Worm (Caenorhabditis elegans) whole organism, L2 larva: ENCODE results near the gene shc-2.

ENCODE experiments used
- crh-2 ChIP-seq: sonication (generic microtip); optimal IDR thresholded peaks from 2 replicates; lab custom pipeline; 2017; ENCODE audit warnings: missing biosample characterization, missing genetic modification characterization
- elt-3 ChIP-seq: sonication (generic microtip); optimal IDR thresholded peaks from 2 replicates; lab custom pipeline; 2017; ENCODE audit warnings: missing biosample characterization, missing genetic modification characterization
- fos-1 ChIP-seq: fragments of 150-350 bp; optimal IDR thresholded peaks from 2 replicates; lab custom pipeline; 2014; ENCODE audit warnings: missing biosample characterization, missing genetic modification characterization
- snpc-4 ChIP-seq: fragments of 150-350 bp; optimal IDR thresholded peaks from 2 replicates; lab custom pipeline; 2014; ENCODE audit warnings: missing biosample characterization, missing genetic modification characterization
- unc-39 ChIP-seq: fragments of 150-350 bp; optimal IDR thresholded peaks from 2 replicates; lab custom pipeline; 2014; ENCODE audit warnings: missing biosample characterization, missing genetic modification characterization

ce11 chrII:4985961-4986503 lies 17.1 kb downstream of the shc-2 start:
- TF ChIP-seq snpc-4: no peak
- no peak for TF ChIP-seq fos-1 (tag; lab: Kevin White, UChicago)
- TF ChIP-seq unc-39 (tag; lab: Kevin White, UChicago): no peak
- TF ChIP-seq crh-2 (tag; lab: Kevin White, UChicago): no peak
- no peak for TF ChIP-seq elt-3 (tag; lab: Kevin White, UChicago)
